Fruit fly (Drosophila melanogaster) whole organism, pupa: ENCODE data around the gene CG43095.

Source experiments
- CG13204 ChIP-seq: fragments of 200-800 bp; sonication (Bioruptor generic); optimal IDR thresholded peaks from 2 replicates; lab custom pipeline; 2018; ENCODE audit warnings: missing biosample characterization, mild to moderate bottlenecking, missing genetic modification characterization, moderate library complexity
- CG14655 ChIP-seq: fragments of 200-800 bp; sonication (Bioruptor generic); optimal IDR thresholded peaks from 3 replicates; lab custom pipeline; 2017; ENCODE audit warnings: mild to moderate bottlenecking, missing biosample characterization, missing genetic modification reagents, missing genetic modification characterization
- CG15710 ChIP-seq: fragments of 200-800 bp; sonication (Bioruptor generic); optimal IDR thresholded peaks from 2 replicates; lab custom pipeline; 2018; ENCODE audit warnings: missing biosample characterization, mild to moderate bottlenecking, missing genetic modification characterization, moderate library complexity
- CG17806 ChIP-seq: fragments of 200-800 bp; sonication (Bioruptor generic); optimal IDR thresholded peaks from 2 replicates; lab custom pipeline; 2018; ENCODE audit warnings: missing biosample characterization, mild to moderate bottlenecking, missing genetic modification characterization, moderate library complexity
- CG32121 ChIP-seq: fragments of 200-800 bp; sonication (Bioruptor generic); IDR thresholded peaks from 2 replicates; pipeline ENCODE4 v1.3.6; 2022; ENCODE audit warnings: missing biosample characterization, missing genetic modification characterization
- CG4496 ChIP-seq: fragments of 200-800 bp; sonication (Bioruptor generic); IDR thresholded peaks from 3 replicates; pipeline ENCODE4 v1.3.6; 2022; ENCODE audit warnings: missing biosample characterization, missing genetic modification characterization
- CG8301 ChIP-seq: fragments of 200-800 bp; sonication (Bioruptor generic); optimal IDR thresholded peaks from 2 replicates; lab custom pipeline; 2018; ENCODE audit warnings: missing biosample characterization, mild to moderate bottlenecking, missing genetic modification characterization
- CG9948 ChIP-seq: fragments of 200-800 bp; sonication (Bioruptor generic); optimal IDR thresholded peaks from 2 replicates; lab custom pipeline; 2018; ENCODE audit warnings: missing biosample characterization, mild to moderate bottlenecking, missing genetic modification characterization, moderate library complexity
- D1 ChIP-seq: fragments of 200-800 bp; sonication (Bioruptor generic); optimal IDR thresholded peaks from 2 replicates; lab custom pipeline; 2018; ENCODE audit warnings: missing biosample characterization, mild to moderate bottlenecking, missing genetic modification characterization, moderate library complexity
- Pif1A ChIP-seq: fragments of 200-800 bp; sonication (Bioruptor generic); optimal IDR thresholded peaks from 3 replicates; lab custom pipeline; 2016; ENCODE audit warnings: missing biosample characterization, missing genetic modification characterization
- Pif1B ChIP-seq: fragments of 200-800 bp; sonication (Bioruptor generic); optimal IDR thresholded peaks from 3 replicates; lab custom pipeline; 2016; ENCODE audit warnings: missing biosample characterization, missing genetic modification characterization
- Snoo ChIP-seq: fragments of 200-800 bp; sonication (Bioruptor generic); optimal IDR thresholded peaks from 3 replicates; lab custom pipeline; 2017; ENCODE audit warnings: missing biosample characterization, mild to moderate bottlenecking, missing genetic modification characterization, inconsistent platforms
- fd96Ca ChIP-seq: fragments of 200-800 bp; sonication (Bioruptor generic); IDR thresholded peaks from 3 replicates; pipeline ENCODE4 v1.3.6; 2022; ENCODE audit warnings: missing biosample characterization, missing genetic modification characterization

DNA sequence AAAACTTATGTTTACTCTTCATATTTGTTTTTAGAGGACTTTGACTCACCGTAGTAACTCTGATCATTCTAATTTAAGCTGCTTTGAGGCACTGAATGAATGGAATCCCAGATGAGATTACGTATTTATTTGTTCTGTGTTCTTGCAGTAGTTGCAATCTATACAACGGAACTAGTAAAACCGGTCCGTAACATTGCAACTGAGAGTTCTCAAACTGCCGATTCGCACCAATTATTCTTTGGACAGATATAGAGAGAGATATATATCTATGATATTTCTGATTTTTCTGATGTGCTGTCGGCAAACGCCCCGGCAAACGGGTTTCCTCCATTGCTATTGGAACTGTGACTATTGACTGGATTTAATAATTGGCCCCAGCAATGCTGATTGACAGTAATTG lies 4.0 kb downstream of the CG43095 start, which contains the start of gene CG13841:
- TF ChIP-seq CG13204 (no peak), D1 (tag; lab: Kevin White, UChicago) (no peak), CG15710 (tag; lab: Kevin White, UChicago) (no peak), fd96Ca (no peak), CG9948 (no peak), CG32121 (no peak), Pif1B (GFP tag; lab: Kevin White, UChicago) (no peak), CG8301 (tag; lab: Kevin White, UChicago) (no peak), Snoo (tag; lab: Kevin White, UChicago) (no peak), CG14655 (no peak), Pif1A (no peak), CG4496 (GFP tag; lab: Robert Waterston, UW) (no peak), CG17806 (tag; lab: Kevin White, UChicago) (no peak)
